Worm (Caenorhabditis elegans): ENCODE measurements around the gene glb-21.
A peak's percentile ranks its signal among the peaks of the same experiment; 100 is the strongest.

glb-21 gene

DNA sequence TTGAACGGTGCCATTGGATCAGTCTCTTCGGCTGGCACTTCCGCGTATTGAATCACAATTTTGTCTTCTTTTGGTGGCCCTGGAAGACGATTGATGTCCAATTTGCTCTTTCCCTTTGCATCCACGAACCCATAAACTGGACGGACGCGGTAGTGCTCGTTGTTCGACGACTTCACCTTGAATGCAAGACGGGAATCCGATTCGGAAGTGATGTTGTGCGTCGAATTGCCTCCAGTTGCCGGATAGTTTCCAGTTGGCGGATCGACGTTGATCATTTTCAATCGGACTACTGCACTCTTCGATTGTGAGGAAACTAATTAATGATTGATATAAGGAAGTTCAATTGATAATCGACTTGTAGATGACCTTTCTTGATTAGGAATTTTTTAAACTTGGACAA, 26.7 kb upstream of the glb-21 start, which contains the start of gene ssp-34:
Gene ssp-34 (minus strand): TSS at position 275 of the 400 bp plus-strand sequence.
- no peak for TF ChIP-seq ztf-6 (GFP tag; IDR thresholded peaks at IDR 0.05)
- TF ChIP-seq tbp1 (GFP tag; optimal IDR thresholded peaks at IDR 0.05): no peak
- no peak for TF ChIP-seq unc-62 (GFP tag; optimal IDR thresholded peaks at IDR 0.05)
- no peak for TF ChIP-seq snpc-3.4 (tag; optimal IDR thresholded peaks at IDR 0.05)
- TF ChIP-seq bed-1 (GFP tag; IDR thresholded peaks at IDR 0.05): no peak
- TF ChIP-seq F23B12.7 (tag; optimal IDR thresholded peaks at IDR 0.05; ENCODE audit: insufficient read depth): no peak
- no peak for TF ChIP-seq lir-1 (GFP tag; conservative IDR thresholded peaks at IDR 0.05)
- TF ChIP-seq ceh-100 (GFP tag; IDR thresholded peaks at IDR 0.05): no peak
- no peak for TF ChIP-seq lin-40 (tag; optimal IDR thresholded peaks at IDR 0.05)

DNA sequence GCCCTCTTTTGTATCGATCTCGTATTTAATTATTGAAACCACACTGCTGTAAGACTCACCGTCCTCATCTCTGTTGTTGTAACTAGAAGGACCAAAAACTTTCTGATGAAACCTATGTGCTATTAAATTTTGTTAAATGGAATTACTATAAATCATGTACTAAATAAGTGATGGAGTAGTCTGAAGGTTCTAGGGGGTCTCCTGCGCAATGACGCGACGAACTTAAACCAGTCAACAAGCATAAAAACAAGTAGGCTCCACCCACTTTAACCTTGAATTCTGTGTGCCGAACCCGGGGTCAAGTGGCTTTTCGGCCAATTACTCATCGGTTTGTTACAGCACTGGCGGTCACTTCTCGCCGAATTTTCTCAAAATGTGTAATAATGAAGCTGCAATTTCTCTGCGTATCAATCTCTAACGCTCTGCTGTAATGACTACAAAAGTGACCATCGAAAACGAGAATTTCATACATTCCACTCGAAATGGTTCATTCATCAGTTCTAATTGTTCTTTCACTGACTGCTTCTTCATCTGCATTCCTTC, 25.5 kb upstream of the glb-21 start, which contains the start of gene grl-21:
Gene grl-21 (plus strand): TSS at position 464 of the 543 bp plus-strand sequence.
- peak; percentile 17 for TF ChIP-seq xnd-1 (tag; optimal IDR thresholded peaks at IDR 0.05)
- no peak for TF ChIP-seq lsy-27 (tag; optimal IDR thresholded peaks at IDR 0.05; ENCODE audit: borderline replicate concordance, insufficient read depth)
- peak; percentile 58 for TF ChIP-seq hrde-1 (tag; optimal IDR thresholded peaks at IDR 0.05; ENCODE audit: borderline replicate concordance)
- peak; percentile 23 for TF ChIP-seq tlf-1 (GFP tag; optimal IDR thresholded peaks at IDR 0.05)
- TF ChIP-seq ZK185.1 (tag; optimal IDR thresholded peaks at IDR 0.05; ENCODE audit: poor library complexity, severe bottlenecking): no peak
- TF ChIP-seq sptf-2 (GFP tag; optimal IDR thresholded peaks at IDR 0.05): no peak
- no peak for TF ChIP-seq die-1 (tag; optimal IDR thresholded peaks at IDR 0.05)
- TF ChIP-seq F10E7.11 (tag; optimal IDR thresholded peaks at IDR 0.05): peak; percentile 12
- TF ChIP-seq snpc-1.1 (tag; optimal IDR thresholded peaks at IDR 0.05; ENCODE audit: insufficient read depth): no peak
- peak; percentile 69 for TF ChIP-seq madf-6 (GFP tag; IDR thresholded peaks at IDR 0.05)
- peak; percentile 32; the same call in 1 of the 2 replicates for TF ChIP-seq hsf-1 (GFP tag; IDR thresholded peaks at IDR 0.05)
- TF ChIP-seq ztf-26 (tag; optimal IDR thresholded peaks at IDR 0.05): no peak
- TF ChIP-seq ztf-25 (GFP tag; IDR thresholded peaks at IDR 0.05): no peak
- TF ChIP-seq ceh-27 (GFP tag; optimal IDR thresholded peaks at IDR 0.05): no peak
- TF ChIP-seq madf-8 (GFP tag; conservative IDR thresholded peaks at IDR 0.05): no peak
- no peak for TF ChIP-seq lin-40 (tag; optimal IDR thresholded peaks at IDR 0.05)
- no peak for TF ChIP-seq mes-4 (tag; optimal IDR thresholded peaks at IDR 0.05)
- peak; percentile 36 for TF ChIP-seq F49E8.2 (tag; optimal IDR thresholded peaks at IDR 0.05; ENCODE audit: insufficient read depth)
- TF ChIP-seq ekl-4 (GFP tag; IDR thresholded peaks at IDR 0.05): peak; percentile 42; the same call in 1 of the 2 replicates
- 0 out of 2 replicates have a peak, but pooled peaks have one; percentile 11 for TF ChIP-seq hmg-1.2 (GFP tag; IDR thresholded peaks at IDR 0.05)
- TF ChIP-seq T26A5.8 (tag; optimal IDR thresholded peaks at IDR 0.05): peak; percentile 39
- TF ChIP-seq lin-26 (GFP tag; IDR thresholded peaks at IDR 0.05): peak; percentile 50; the same call in 1 of the 2 replicates
- TF ChIP-seq snpc-1.3 (tag; optimal IDR thresholded peaks at IDR 0.05; ENCODE audit: insufficient read depth): no peak
- peak; percentile 21 for TF ChIP-seq lin-54 (GFP tag; optimal IDR thresholded peaks at IDR 0.05)
- peak; percentile 8 for TF ChIP-seq mel-28 (tag; optimal IDR thresholded peaks at IDR 0.05; ENCODE audit: borderline replicate concordance)
- TF ChIP-seq pbrm-1 (GFP tag; IDR thresholded peaks at IDR 0.05): 0 out of 2 replicates have a peak, but pooled peaks have one; percentile 21
- TF ChIP-seq madf-3 (GFP tag; IDR thresholded peaks at IDR 0.05): 0 out of 2 replicates have a peak, but pooled peaks have one; percentile 66
- peak; percentile 23 for TF ChIP-seq athp-1 (tag; optimal IDR thresholded peaks at IDR 0.05)
- TF ChIP-seq Y53G8AR.9 (GFP tag; conservative IDR thresholded peaks at IDR 0.05): 0 out of 2 replicates have a peak, but pooled peaks have one; percentile 43
- TF ChIP-seq B0336.3 (GFP tag; IDR thresholded peaks at IDR 0.05): peak; percentile 82; the same call in 1 of the 2 replicates
- no peak for TF ChIP-seq akir-1 (GFP tag; optimal IDR thresholded peaks at IDR 0.05)
- TF ChIP-seq C17E4.6 (GFP tag; IDR thresholded peaks at IDR 0.05): 0 out of 2 replicates have a peak, but pooled peaks have one; percentile 28
- 0 out of 2 replicates have a peak, but pooled peaks have one; percentile 16 for TF ChIP-seq attf-3 (GFP tag; conservative IDR thresholded peaks at IDR 0.05)
- no peak for TF ChIP-seq ceh-91 (GFP tag; IDR thresholded peaks at IDR 0.05)

All from whole organism, young adult.